Fruit fly (Drosophila melanogaster) whole organism, embryonic: Measurements from ENCODE around the gene fig.

ENCODE experiments used
- Awh ChIP-seq: fragments of 200-800 bp; sonication (Bioruptor generic); IDR thresholded peaks from 2 replicates; pipeline ENCODE4, ENCODE4 v1.3.6; 2022; ENCODE audit warnings: missing biosample characterization, missing genetic modification characterization
- CG10274 ChIP-seq: fragments of 200-800 bp; sonication (Bioruptor generic); optimal IDR thresholded peaks from 3 replicates; lab custom pipeline; 2017; ENCODE audit warnings: missing biosample characterization, mild to moderate bottlenecking, missing genetic modification characterization
- CG12104 ChIP-seq: fragments of 200-800 bp; sonication (Bioruptor generic); optimal IDR thresholded peaks from 3 replicates; lab custom pipeline; 2016; ENCODE audit warnings: missing biosample characterization, missing genetic modification characterization
- CG1233 ChIP-seq: fragments of 200-800 bp; sonication (Bioruptor generic); optimal IDR thresholded peaks from 4 replicates; lab custom pipeline; 2018; ENCODE audit warnings: missing biosample characterization, mild to moderate bottlenecking, missing genetic modification characterization
- CG15011 ChIP-seq: fragments of 200-800 bp; sonication (Bioruptor generic); optimal IDR thresholded peaks from 3 replicates; lab custom pipeline; 2018; ENCODE audit warnings: missing biosample characterization, mild to moderate bottlenecking, missing genetic modification characterization
- CG15479 ChIP-seq: fragments of 200-800 bp; sonication (Bioruptor generic); optimal IDR thresholded peaks from 3 replicates; lab custom pipeline; 2019; ENCODE audit warnings: missing biosample characterization, mild to moderate bottlenecking, missing genetic modification characterization, moderate library complexity
- CG16779 ChIP-seq: fragments of 200-800 bp; sonication (Bioruptor generic); IDR thresholded peaks from 2 replicates; pipeline ENCODE4 v1.3.6; 2022; ENCODE audit warnings: missing biosample characterization, missing genetic modification characterization
- CG16863 ChIP-seq: fragments of 200-800 bp; sonication (Bioruptor generic); optimal IDR thresholded peaks from 3 replicates; lab custom pipeline; 2016; ENCODE audit warnings: missing biosample characterization, missing genetic modification characterization
- CG2116 ChIP-seq: fragments of 200-800 bp; sonication (Bioruptor generic); optimal IDR thresholded peaks from 3 replicates; lab custom pipeline; 2018; ENCODE audit warnings: missing biosample characterization, mild to moderate bottlenecking, missing genetic modification characterization
- CG34224 ChIP-seq: fragments of 200-800 bp; sonication (Bioruptor generic); IDR thresholded peaks from 3 replicates; pipeline ENCODE4 v1.3.6; 2022; ENCODE audit warnings: missing biosample characterization, missing genetic modification characterization; ENCODE audit not compliant: partially characterized antibody
- CG4404 ChIP-seq: fragments of 200-800 bp; sonication (Bioruptor generic); IDR thresholded peaks from 2 replicates; pipeline ENCODE4 v1.3.6; 2022; ENCODE audit warnings: missing biosample characterization, missing genetic modification characterization
- CG6272 ChIP-seq: fragments of 200-800 bp; sonication (Bioruptor generic); IDR thresholded peaks from 2 replicates; pipeline ENCODE4 v1.3.6; 2022; ENCODE audit warnings: missing biosample characterization, missing genetic modification characterization
- CG6683 ChIP-seq: fragments of 200-800 bp; sonication (Bioruptor generic); optimal IDR thresholded peaks from 2 replicates; lab custom pipeline; 2017; ENCODE audit warnings: missing biosample characterization, mild to moderate bottlenecking, missing genetic modification characterization, missing genetic modification reagents
- CG6813 ChIP-seq: fragments of 200-800 bp; sonication (Bioruptor generic); optimal IDR thresholded peaks from 2 replicates; lab custom pipeline; 2017; ENCODE audit warnings: missing biosample characterization, missing genetic modification characterization, mild to moderate bottlenecking, moderate library complexity, missing genetic modification reagents
- CG8281 ChIP-seq: fragments of 200-800 bp; sonication (Bioruptor generic); optimal IDR thresholded peaks from 2 replicates; lab custom pipeline; 2018; ENCODE audit warnings: missing biosample characterization, mild to moderate bottlenecking, missing genetic modification characterization, moderate library complexity
- CrebB ChIP-seq: fragments of 200-800 bp; sonication (Bioruptor generic); optimal IDR thresholded peaks from 3 replicates; lab custom pipeline; 2018; ENCODE audit warnings: missing biosample characterization, mild to moderate bottlenecking, missing genetic modification characterization
- HLH3B ChIP-seq: fragments of 200-800 bp; sonication (Bioruptor generic); IDR thresholded peaks from 2 replicates; pipeline ENCODE4 v1.3.6; 2022; ENCODE audit warnings: missing biosample characterization, missing genetic modification characterization
- HLH54F ChIP-seq: fragments of 200-800 bp; sonication (Bioruptor generic); optimal IDR thresholded peaks from 3 replicates; lab custom pipeline; 2016; ENCODE audit warnings: missing biosample characterization, missing genetic modification characterization
- Hr39 ChIP-seq: fragments of >200 bp; optimal IDR thresholded peaks from 2 replicates; lab custom pipeline; 2017
- Max ChIP-seq: fragments of 200-800 bp; sonication (Bioruptor generic); optimal IDR thresholded peaks from 2 replicates; lab custom pipeline; 2016; ENCODE audit warnings: missing biosample characterization, mild to moderate bottlenecking, missing genetic modification characterization
- Stat92E ChIP-seq, 3 experiments: fragments of >200 bp in 2 of 3; fragments of 200-800 bp in 1 of 3; sonication (Bioruptor generic) in 1 of 3; optimal IDR thresholded peaks; 2 replicates each; lab custom pipeline; 2017 to 2019; ENCODE audit warnings: missing biosample characterization in 3 of 3, missing genetic modification characterization in 3 of 3, mild to moderate bottlenecking in 1 of 3, moderate library complexity in 1 of 3
- Taf1 ChIP-seq: fragments of 200-800 bp; sonication (Bioruptor generic); IDR thresholded peaks from 2 replicates; pipeline ENCODE4 v1.3.6; 2022; ENCODE audit warnings: missing biosample characterization, missing genetic modification characterization
- Usf ChIP-seq: fragments of 200-800 bp; sonication (Bioruptor generic); optimal IDR thresholded peaks from 2 replicates; lab custom pipeline; 2017; ENCODE audit warnings: missing genotype, missing biosample characterization, missing genetic modification characterization
- Xrp1 ChIP-seq: fragments of 200-800 bp; sonication (Bioruptor generic); IDR thresholded peaks from 2 replicates; pipeline ENCODE4 v1.3.6; 2022; ENCODE audit warnings: missing biosample characterization, missing genetic modification characterization
- amos ChIP-seq: fragments of 200-800 bp; sonication (Bioruptor generic); IDR thresholded peaks from 2 replicates; pipeline ENCODE4 v1.3.6; 2022; ENCODE audit warnings: missing biosample characterization, missing genetic modification characterization; ENCODE audit not compliant: partially characterized antibody
- aop ChIP-seq: fragments of 200-800 bp; sonication (Bioruptor generic); IDR thresholded peaks from 2 replicates; pipeline ENCODE4 v1.3.6; 2022; ENCODE audit warnings: missing biosample characterization, missing genetic modification characterization
- ap ChIP-seq: fragments of 200-800 bp; sonication (Bioruptor generic); IDR thresholded peaks from 2 replicates; pipeline ENCODE4 v1.3.6; 2022; ENCODE audit warnings: missing biosample characterization, missing genetic modification characterization
- bbx ChIP-seq: fragments of 200-800 bp; sonication (Bioruptor generic); IDR thresholded peaks from 2 replicates; pipeline ENCODE4 v1.3.6; 2022; ENCODE audit warnings: missing biosample characterization, missing genetic modification characterization; ENCODE audit not compliant: partially characterized antibody
- bowl ChIP-seq: fragments of 200-800 bp; sonication (Bioruptor generic); IDR thresholded peaks from 2 replicates; pipeline ENCODE4 v1.3.6; 2022; ENCODE audit warnings: missing biosample characterization, missing genetic modification characterization
- btn ChIP-seq: fragments of 200-800 bp; sonication (Bioruptor generic); optimal IDR thresholded peaks from 2 replicates; lab custom pipeline; 2016; ENCODE audit warnings: missing biosample characterization, missing genetic modification characterization
- cad ChIP-seq: fragments of >200 bp; optimal IDR thresholded peaks from 2 replicates; lab custom pipeline; 2017; ENCODE audit warnings: missing biosample characterization, missing genetic modification characterization
- cas ChIP-seq: fragments of 200-800 bp; sonication (Bioruptor generic); IDR thresholded peaks from 2 replicates; pipeline ENCODE4 v1.3.6; 2022; ENCODE audit warnings: missing biosample characterization, missing genetic modification characterization
- caup ChIP-seq: fragments of 200-800 bp; sonication (Bioruptor generic); optimal IDR thresholded peaks from 3 replicates; lab custom pipeline; 2017; ENCODE audit warnings: missing biosample characterization, mild to moderate bottlenecking, missing genetic modification characterization, moderate library complexity; ENCODE audit not compliant: severe bottlenecking
- fd102C ChIP-seq: fragments of 200-800 bp; sonication (Bioruptor generic); optimal IDR thresholded peaks from 2 replicates; lab custom pipeline; 2018; ENCODE audit warnings: missing biosample characterization, mild to moderate bottlenecking, missing genetic modification characterization, moderate library complexity
- fd96Cb ChIP-seq: fragments of 200-800 bp; sonication (Bioruptor generic); optimal IDR thresholded peaks from 2 replicates; lab custom pipeline; 2018; ENCODE audit warnings: missing biosample characterization, mild to moderate bottlenecking, missing genetic modification characterization, moderate library complexity
- gce ChIP-seq: fragments of 200-800 bp; sonication (Bioruptor generic); IDR thresholded peaks from 3 replicates; pipeline ENCODE4 v1.3.6; 2022; ENCODE audit warnings: missing biosample characterization, missing genetic modification characterization
- grn ChIP-seq: fragments of 200-800 bp; sonication (Bioruptor generic); optimal IDR thresholded peaks from 3 replicates; lab custom pipeline; 2017; ENCODE audit warnings: missing biosample characterization, missing genetic modification characterization
- her ChIP-seq: fragments of 200-800 bp; sonication (Bioruptor generic); optimal IDR thresholded peaks from 2 replicates; lab custom pipeline; 2016; ENCODE audit warnings: missing biosample characterization, missing genetic modification characterization
- hkb ChIP-seq, 2 experiments: fragments of 200-800 bp in 1 of 2; fragments of >200 bp in 1 of 2; sonication (Bioruptor generic) in 1 of 2; IDR thresholded peaks in 1 of 2; optimal IDR thresholded peaks in 1 of 2; 2 replicates each; pipeline versions ENCODE4 v1.3.6 to Lab custom; 2017 to 2022; ENCODE audit warnings: missing biosample characterization in 1 of 2, missing genetic modification characterization in 1 of 2
- jing ChIP-seq: fragments of 200-800 bp; sonication (Bioruptor generic); optimal IDR thresholded peaks from 2 replicates; lab custom pipeline; 2018; ENCODE audit warnings: missing biosample characterization, mild to moderate bottlenecking, missing genetic modification characterization
- lilli ChIP-seq: fragments of 200-800 bp; sonication (Bioruptor generic); optimal IDR thresholded peaks from 3 replicates; lab custom pipeline; 2016; ENCODE audit warnings: missing biosample characterization, missing genetic modification characterization
- lov ChIP-seq, 2 experiments: fragments of 200-800 bp in 1 of 2; fragments of >200 bp in 1 of 2; sonication (Bioruptor generic) in 1 of 2; IDR thresholded peaks in 1 of 2; optimal IDR thresholded peaks in 1 of 2; 2 replicates in 1 of 2; 3 replicates in 1 of 2; pipeline versions ENCODE4 v1.3.6 to Lab custom; 2017 to 2022; ENCODE audit warnings: missing biosample characterization in 1 of 2, missing genetic modification characterization in 1 of 2
- luna ChIP-seq: fragments of 200-800 bp; sonication (Bioruptor generic); optimal IDR thresholded peaks from 2 replicates; lab custom pipeline; 2016; ENCODE audit warnings: missing biosample characterization, missing genetic modification characterization
- pb ChIP-seq: fragments of 200-800 bp; sonication (Bioruptor generic); optimal IDR thresholded peaks from 3 replicates; lab custom pipeline; 2016; ENCODE audit warnings: missing biosample characterization, missing genetic modification characterization
- pfk ChIP-seq: fragments of 200-800 bp; sonication (Bioruptor generic); optimal IDR thresholded peaks from 2 replicates; lab custom pipeline; 2018; ENCODE audit warnings: missing biosample characterization, mild to moderate bottlenecking, missing genetic modification characterization, moderate library complexity
- phol ChIP-seq: fragments of 200-800 bp; sonication (Bioruptor generic); optimal IDR thresholded peaks from 3 replicates; lab custom pipeline; 2018; ENCODE audit warnings: missing biosample characterization, mild to moderate bottlenecking, missing genetic modification characterization, moderate library complexity
- pita ChIP-seq: fragments of 200-800 bp; sonication (Bioruptor generic); optimal IDR thresholded peaks from 2 replicates; lab custom pipeline; 2017; ENCODE audit warnings: missing biosample characterization, mild to moderate bottlenecking, missing genetic modification characterization
- ranshi ChIP-seq: fragments of 200-800 bp; sonication (Bioruptor generic); IDR thresholded peaks from 2 replicates; pipeline ENCODE4 v1.3.6; 2022; ENCODE audit warnings: missing biosample characterization, missing genetic modification characterization
- usp ChIP-seq: fragments of >200 bp; optimal IDR thresholded peaks from 2 replicates; lab custom pipeline; 2017; ENCODE audit warnings: missing biosample characterization, missing genetic modification characterization
- zf30C ChIP-seq: fragments of 200-800 bp; sonication (Bioruptor generic); optimal IDR thresholded peaks from 3 replicates; lab custom pipeline; 2018; ENCODE audit warnings: missing biosample characterization, mild to moderate bottlenecking, missing genetic modification characterization

The fig gene

DNA sequence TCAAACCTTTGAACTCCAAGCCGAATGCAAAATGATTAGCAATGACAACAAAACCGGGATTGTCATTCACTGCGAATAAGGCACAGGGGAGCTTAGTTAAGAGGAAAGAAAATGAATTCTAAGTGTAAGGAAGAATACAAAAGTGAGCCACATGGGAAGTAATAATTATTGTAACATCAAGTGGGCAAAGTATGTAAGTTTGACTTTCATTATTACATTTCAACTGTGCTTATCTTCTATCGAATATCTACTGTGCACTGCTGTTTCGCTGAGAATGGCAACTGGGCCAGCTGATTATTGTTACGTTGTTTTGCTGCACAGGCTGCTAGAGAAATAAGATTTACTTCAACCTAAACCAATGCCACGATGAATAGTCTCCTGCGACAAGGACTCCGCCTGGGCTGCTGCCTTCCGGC lies 43.6 kb downstream of the fig start, which contains the start of the genes CG7601 and CIA30 (continued):
- TF ChIP-seq ranshi (GFP tag; lab: Robert Waterston, UW) = peak; percentile 100
- peak; percentile 100 for TF ChIP-seq CG4404 (GFP tag; lab: Robert Waterston, UW)
- peak; percentile 100 for TF ChIP-seq HLH3B
- TF ChIP-seq CG12104 = peak; percentile 98
- peak; percentile 100 for TF ChIP-seq Xrp1
- TF ChIP-seq CG15479 (GFP tag; lab: Kevin White, UChicago) = peak; percentile 28
- TF ChIP-seq bowl (GFP tag; lab: Robert Waterston, UW) = peak; percentile 100
- no peak for TF ChIP-seq cad (GFP tag; lab: Kevin White, UChicago)
- peak; percentile 72 for TF ChIP-seq pfk (GFP tag; lab: Kevin White, UChicago)
- TF ChIP-seq gce = peak; percentile 100
- TF ChIP-seq lov (optimal IDR thresholded peaks at IDR 0.05; lab: Kevin White, UChicago) = no peak
- peak; percentile 100 for TF ChIP-seq lov (GFP tag; IDR thresholded peaks at IDR 0.05; lab: Robert Waterston, UW)
- peak; percentile 98 for TF ChIP-seq CG16863 (GFP tag; lab: Kevin White, UChicago)
- TF ChIP-seq grn = no peak
- TF ChIP-seq bbx (GFP tag; lab: Robert Waterston, UW) = no peak
- peak; percentile 94 for TF ChIP-seq CG15011 (GFP tag; lab: Kevin White, UChicago)
- TF ChIP-seq hkb (optimal IDR thresholded peaks at IDR 0.05; lab: Kevin White, UChicago) = no peak
- peak; percentile 100 for TF ChIP-seq hkb (GFP tag; IDR thresholded peaks at IDR 0.05; lab: Robert Waterston, UW)
- TF ChIP-seq fd96Cb (tag; lab: Kevin White, UChicago) = peak; percentile 99
- peak; percentile 100 for TF ChIP-seq aop (GFP tag; lab: Robert Waterston, UW)
- TF ChIP-seq btn (GFP tag; lab: Kevin White, UChicago) = peak; percentile 99
- TF ChIP-seq jing (GFP tag; lab: Kevin White, UChicago) = peak; percentile 91
- peak; percentile 100 for TF ChIP-seq CG6272 (GFP tag; lab: Robert Waterston, UW)
- TF ChIP-seq HLH54F = peak; percentile 99
- TF ChIP-seq her = peak; percentile 97
- TF ChIP-seq caup (GFP tag; lab: Kevin White, UChicago) = peak; percentile 98
- TF ChIP-seq pb (GFP tag; lab: Kevin White, UChicago) = peak; percentile 99
- TF ChIP-seq CG10274 (GFP tag; lab: Kevin White, UChicago) = peak; percentile 92
- TF ChIP-seq Awh (GFP tag; lab: Robert Waterston, UW) = peak; percentile 100
- no peak for TF ChIP-seq zf30C (GFP tag; lab: Kevin White, UChicago)
- TF ChIP-seq CG16779 (GFP tag; lab: Robert Waterston, UW) = peak; percentile 100
- TF ChIP-seq CG8281 (tag; lab: Kevin White, UChicago) = peak; percentile 94
- peak; percentile 99 for TF ChIP-seq CG1233 (GFP tag; lab: Kevin White, UChicago)
- TF ChIP-seq CG34224 (GFP tag; lab: Robert Waterston, UW) = 0 out of 3 replicates have a peak, but pooled peaks have one; percentile 47
- TF ChIP-seq ap (GFP tag; lab: Robert Waterston, UW) = peak; percentile 100
- TF ChIP-seq usp (GFP tag; lab: Kevin White, UChicago) = no peak
- TF ChIP-seq CG2116 (GFP tag; lab: Kevin White, UChicago) = peak; percentile 80
- peak; percentile 93 for TF ChIP-seq CG6683 (GFP tag; lab: Kevin White, UChicago)
- peak; percentile 93 for TF ChIP-seq CrebB
- peak in 1 of 3 experiments; percentile 91 for TF ChIP-seq Stat92E (GFP tag; optimal IDR thresholded peaks at IDR 0.05; lab: Kevin White, UChicago)
- TF ChIP-seq Max = peak; percentile 99
- peak; percentile 100 for TF ChIP-seq cas
- TF ChIP-seq fd102C = peak; percentile 83
- TF ChIP-seq luna (GFP tag; lab: Kevin White, UChicago) = peak; percentile 99
- no peak; the same call in 1 of the 2 replicates for TF ChIP-seq amos
- no peak for TF ChIP-seq Hr39 (lab: Kevin White, UChicago)
- peak; percentile 99 for TF ChIP-seq lilli (GFP tag; lab: Kevin White, UChicago)
- peak; percentile 100 for TF ChIP-seq Taf1 (GFP tag; lab: Robert Waterston, UW)
- peak; percentile 98 for TF ChIP-seq CG6813 (GFP tag; lab: Kevin White, UChicago)
- peak; percentile 93 for TF ChIP-seq Usf (GFP tag; lab: Kevin White, UChicago)
- peak; percentile 98 for TF ChIP-seq phol (tag; lab: Kevin White, UChicago)
- no peak for TF ChIP-seq pita (GFP tag; lab: Kevin White, UChicago)
